Worm (Caenorhabditis elegans): Measurements from ENCODE around the gene F16G10.7.

ce11 chrII:2332220-2332619 is 47.9 kb downstream of the F16G10.7 start, which contains the start of gene F43C11.8:
- no peak for TF ChIP-seq lin-11 (tag; optimal IDR thresholded peaks at IDR 0.05)
- TF ChIP-seq gmeb-1 (tag; optimal IDR thresholded peaks at IDR 0.05): no peak
- no peak for TF ChIP-seq skn-1 (tag; optimal IDR thresholded peaks at IDR 0.05)
- no peak for TF ChIP-seq blmp-1 (tag; optimal IDR thresholded peaks at IDR 0.05; ENCODE audit: insufficient read depth)
- no peak for TF ChIP-seq ama-1 (optimal IDR thresholded peaks at IDR 0.05)
- TF ChIP-seq nhr-11 (tag; optimal IDR thresholded peaks at IDR 0.05): no peak
- TF ChIP-seq aly-2 (tag; optimal IDR thresholded peaks at IDR 0.05): no peak
- no peak for TF ChIP-seq sma-9 (GFP tag; optimal IDR thresholded peaks at IDR 0.05)
- TF ChIP-seq sma-9 (tag; optimal IDR thresholded peaks at IDR 0.05): no peak
- no peak for TF ChIP-seq mbf-1 (tag; optimal IDR thresholded peaks at IDR 0.05)
- TF ChIP-seq ceh-82 (tag; optimal IDR thresholded peaks at IDR 0.05): no peak

Data from whole organism, L2 larva.